Worm (Caenorhabditis elegans): ENCODE measurements around the gene klp-19.
A peak's percentile ranks its signal among the peaks of the same experiment; 100 is the strongest.

The klp-19 gene

ce11 chrIII:13343562-13344139 is 36.6 kb upstream of the klp-19 start (continued):
- TF ChIP-seq Y53G8AR.9 (GFP tag; conservative IDR thresholded peaks at IDR 0.05) (no peak), B0035.1 (tag; optimal IDR thresholded peaks at IDR 0.05) (no peak), rec-8 (tag; optimal IDR thresholded peaks at IDR 0.05) (no peak), snpc-1.3 (tag; optimal IDR thresholded peaks at IDR 0.05; ENCODE audit: insufficient read depth) (no peak), snpc-4 (GFP tag; optimal IDR thresholded peaks at IDR 0.05) (no peak), snpc-4 (tag; optimal IDR thresholded peaks at IDR 0.05) (no peak), ceh-91 (GFP tag; IDR thresholded peaks at IDR 0.05) (no peak), atf-7 (tag; optimal IDR thresholded peaks at IDR 0.05) (no peak), ztf-18 (tag; optimal IDR thresholded peaks at IDR 0.05) (peak; percentile 56), F33H1.4 (GFP tag; IDR thresholded peaks at IDR 0.05) (no peak), aptf-2 (GFP tag; conservative IDR thresholded peaks at IDR 0.05) (no peak), hrde-1 (tag; optimal IDR thresholded peaks at IDR 0.05; ENCODE audit: borderline replicate concordance) (peak; percentile 26), lsy-27 (tag; optimal IDR thresholded peaks at IDR 0.05; ENCODE audit: borderline replicate concordance, insufficient read depth) (no peak), nhr-90 (tag; optimal IDR thresholded peaks at IDR 0.05) (no peak), C06A6.2 (GFP tag; conservative IDR thresholded peaks at IDR 0.05) (no peak), hsf-1 (GFP tag; IDR thresholded peaks at IDR 0.05) (0 out of 2 replicates have a peak, but pooled peaks have one; percentile 9), unc-62 (GFP tag; optimal IDR thresholded peaks at IDR 0.05) (no peak), madf-10 (tag; optimal IDR thresholded peaks at IDR 0.05) (no peak), attf-6 (GFP tag; IDR thresholded peaks at IDR 0.05) (no peak), sdz-38 (tag; optimal IDR thresholded peaks at IDR 0.05) (no peak), ceh-27 (GFP tag; optimal IDR thresholded peaks at IDR 0.05) (no peak), lin-26 (GFP tag; IDR thresholded peaks at IDR 0.05) (peak; percentile 56; the same call in 1 of the 2 replicates), ama-1 (optimal IDR thresholded peaks at IDR 0.05) (no peak), ama-1 (GFP tag; optimal IDR thresholded peaks at IDR 0.05) (no peak), ztf-22 (GFP tag; optimal IDR thresholded peaks at IDR 0.05) (no peak), madf-8 (GFP tag; conservative IDR thresholded peaks at IDR 0.05) (no peak), Y67H2A.10 (GFP tag; conservative IDR thresholded peaks at IDR 0.05) (no peak), akir-1 (GFP tag; optimal IDR thresholded peaks at IDR 0.05) (no peak), zim-3 (tag; optimal IDR thresholded peaks at IDR 0.05) (no peak), tlf-1 (GFP tag; optimal IDR thresholded peaks at IDR 0.05) (no peak), K12H6.12 (tag; optimal IDR thresholded peaks at IDR 0.05) (no peak), F39B2.1 (GFP tag; IDR thresholded peaks at IDR 0.05) (no peak), F49E8.2 (tag; optimal IDR thresholded peaks at IDR 0.05; ENCODE audit: insufficient read depth) (no peak), ceh-79 (tag; optimal IDR thresholded peaks at IDR 0.05) (no peak), sea-2 (GFP tag; IDR thresholded peaks at IDR 0.05) (no peak), dpl-1 (GFP tag; optimal IDR thresholded peaks at IDR 0.05) (no peak), ekl-4 (GFP tag; IDR thresholded peaks at IDR 0.05) (peak; percentile 66; the same call in 1 of the 2 replicates), aptf-3 (GFP tag; IDR thresholded peaks at IDR 0.05) (no peak), hlh-12 (tag; optimal IDR thresholded peaks at IDR 0.05) (no peak), F57C9.4 (tag; optimal IDR thresholded peaks at IDR 0.05) (no peak)

DNA sequence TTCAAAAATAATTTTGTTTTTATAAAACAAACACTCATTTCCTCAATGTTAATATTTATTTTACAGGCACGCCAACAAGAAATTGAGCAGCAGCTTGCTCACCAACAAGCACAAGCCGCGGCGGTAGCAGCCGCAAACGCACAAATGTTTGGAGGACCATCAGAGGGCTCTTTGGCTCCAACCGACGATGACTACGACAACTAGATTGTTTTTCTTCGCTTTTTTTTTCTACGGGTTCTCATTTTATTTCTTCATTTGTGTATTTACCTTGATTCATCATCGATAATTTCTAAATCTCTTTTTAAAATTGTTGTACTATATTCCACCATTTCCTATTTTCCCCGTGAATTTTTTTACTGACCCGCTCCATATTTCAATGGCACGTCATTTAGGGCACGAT is 36.1 kb upstream of the klp-19 start, which contains the start of gene ife-1:
ife-1 (plus strand) TSS at position 301 of the 400 bp plus-strand sequence.
- TF ChIP-seq rpc-1 (optimal IDR thresholded peaks at IDR 0.05), result no peak
- no peak for TF ChIP-seq rpc-1 (tag; optimal IDR thresholded peaks at IDR 0.05)
- no peak for TF ChIP-seq aptf-3 (GFP tag; IDR thresholded peaks at IDR 0.05)
- TF ChIP-seq ztf-26 (tag; optimal IDR thresholded peaks at IDR 0.05), result no peak
- no peak for TF ChIP-seq hrde-1 (tag; optimal IDR thresholded peaks at IDR 0.05; ENCODE audit: borderline replicate concordance)
- TF ChIP-seq hlh-12 (tag; optimal IDR thresholded peaks at IDR 0.05), result no peak
- no peak for TF ChIP-seq ztf-6 (GFP tag; IDR thresholded peaks at IDR 0.05)
- no peak for TF ChIP-seq let-526 (GFP tag; IDR thresholded peaks at IDR 0.05)
- TF ChIP-seq ztf-18 (tag; optimal IDR thresholded peaks at IDR 0.05), result no peak
- TF ChIP-seq rcor-1 (GFP tag; IDR thresholded peaks at IDR 0.05), result no peak
- no peak for TF ChIP-seq K11D2.4 (GFP tag; IDR thresholded peaks at IDR 0.05)
- no peak for TF ChIP-seq chd-7 (tag; optimal IDR thresholded peaks at IDR 0.05)
- TF ChIP-seq sptf-2 (GFP tag; optimal IDR thresholded peaks at IDR 0.05), result no peak
- TF ChIP-seq egl-18 (GFP tag; IDR thresholded peaks at IDR 0.05), result no peak
- no peak for TF ChIP-seq C17E4.6 (GFP tag; IDR thresholded peaks at IDR 0.05)

Measured in whole organism, young adult.